Worm (Caenorhabditis elegans) whole organism, late embryonic: ENCODE measurements around the gene nspc-16.

ENCODE experiments used
- ceh-2 ChIP-seq: sonication (generic microtip); optimal IDR thresholded peaks from 2 replicates; lab custom pipeline; 2016; ENCODE audit warnings: missing genotype, missing genetic modification characterization, missing compliant biosample characterization
- eyg-1 ChIP-seq: sonication (generic microtip); optimal IDR thresholded peaks from 2 replicates; lab custom pipeline; 2016; ENCODE audit warnings: missing genotype, missing genetic modification characterization, missing compliant biosample characterization
- fax-1 ChIP-seq: sonication (generic microtip); optimal IDR thresholded peaks from 2 replicates; lab custom pipeline; 2016; ENCODE audit warnings: missing genotype, missing genetic modification characterization, missing compliant biosample characterization
- fkh-10 ChIP-seq: fragments of 150-350 bp; optimal IDR thresholded peaks from 2 replicates; lab custom pipeline; 2014; ENCODE audit warnings: missing biosample characterization, missing genetic modification reagents, missing genetic modification characterization
- lim-6 ChIP-seq: sonication (generic microtip); optimal IDR thresholded peaks from 2 replicates; lab custom pipeline; 2016; ENCODE audit warnings: missing genetic modification characterization, missing compliant biosample characterization

ce11 chrX:14500422-14501058 is 22.8 kb upstream of the nspc-16 start:
- TF ChIP-seq fax-1 = no peak
- no peak for TF ChIP-seq lim-6 (tag; lab: Kevin White, UChicago)
- no peak for TF ChIP-seq fkh-10 (GFP tag; lab: Kevin White, UChicago)
- TF ChIP-seq ceh-2 (tag; lab: Kevin White, UChicago) = no peak
- TF ChIP-seq eyg-1 (tag; lab: Kevin White, UChicago) = no peak
